Worm (Caenorhabditis elegans) whole organism, L3 larva: ENCODE measurements around the gene rpy-1.

ENCODE experiments used
- R02D3.7 ChIP-seq: fragments of 150-350 bp; optimal IDR thresholded peaks from 2 replicates; lab custom pipeline; 2014; ENCODE audit warnings: missing biosample characterization, missing genetic modification characterization
- ama-1 ChIP-seq: fragments of 150-350 bp; optimal IDR thresholded peaks from 2 replicates; lab custom pipeline; 2018
- elt-3 ChIP-seq, 3 experiments: fragments of 150-350 bp in 1 of 3; sonication (generic microtip) in 2 of 3; optimal IDR thresholded peaks; 2 replicates in 2 of 3; 4 replicates in 1 of 3; lab custom pipeline; 2014 to 2017; ENCODE audit warnings: missing biosample characterization in 3 of 3, missing genetic modification characterization in 3 of 3
- jun-1 ChIP-seq: fragments of 150-350 bp; optimal IDR thresholded peaks from 2 replicates; lab custom pipeline; 2014; ENCODE audit warnings: missing biosample characterization, missing genetic modification reagents, missing genetic modification characterization
- nhr-237 ChIP-seq: fragments of 150-350 bp; optimal IDR thresholded peaks from 2 replicates; lab custom pipeline; 2014; ENCODE audit warnings: missing biosample characterization, missing genetic modification characterization
- pqm-1 ChIP-seq: fragments of 150-350 bp; optimal IDR thresholded peaks from 2 replicates; lab custom pipeline; 2017; ENCODE audit warnings: missing biosample characterization, missing genetic modification characterization, inconsistent platforms
- snpc-4 ChIP-seq: fragments of 150-350 bp; optimal IDR thresholded peaks from 2 replicates; lab custom pipeline; 2014; ENCODE audit warnings: missing biosample characterization, missing genetic modification characterization
- zag-1 ChIP-seq: fragments of 150-350 bp; optimal IDR thresholded peaks from 2 replicates; lab custom pipeline; 2014; ENCODE audit warnings: missing biosample characterization, missing genetic modification characterization

DNA sequence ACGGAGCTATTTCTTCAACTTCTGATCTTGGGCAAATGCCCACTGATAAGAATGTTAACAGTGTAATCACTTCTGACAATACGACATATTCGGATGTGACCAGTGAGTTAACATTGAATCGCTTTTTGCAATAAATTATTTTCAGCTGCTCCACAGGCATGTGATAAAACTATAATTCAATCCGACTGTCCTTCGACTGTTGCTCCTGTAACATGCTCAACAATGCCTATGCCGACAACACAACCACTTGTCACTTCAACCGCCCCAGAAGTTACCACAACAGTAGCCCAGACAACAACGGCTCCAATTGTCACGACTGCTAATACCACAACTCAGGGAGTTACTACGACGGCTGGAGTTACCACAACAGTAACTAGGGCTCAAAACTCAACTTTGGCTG lies 37.9 kb downstream of the rpy-1 start:
- TF ChIP-seq snpc-4 (tag; lab: Kevin White, UChicago) (no peak), ama-1 (lab: Kevin White, UChicago) (no peak), nhr-237 (tag; lab: Kevin White, UChicago) (no peak), zag-1 (tag; lab: Kevin White, UChicago) (no peak), R02D3.7 (tag; lab: Kevin White, UChicago) (no peak), jun-1 (tag; lab: Kevin White, UChicago) (no peak), elt-3 (tag; optimal IDR thresholded peaks at IDR 0.05; lab: Kevin White, UChicago) (no peak), pqm-1 (tag; lab: Kevin White, UChicago) (no peak)
